Fruit fly (Drosophila melanogaster): ENCODE data around the gene GluRIIC.

GluRIIC gene

DNA sequence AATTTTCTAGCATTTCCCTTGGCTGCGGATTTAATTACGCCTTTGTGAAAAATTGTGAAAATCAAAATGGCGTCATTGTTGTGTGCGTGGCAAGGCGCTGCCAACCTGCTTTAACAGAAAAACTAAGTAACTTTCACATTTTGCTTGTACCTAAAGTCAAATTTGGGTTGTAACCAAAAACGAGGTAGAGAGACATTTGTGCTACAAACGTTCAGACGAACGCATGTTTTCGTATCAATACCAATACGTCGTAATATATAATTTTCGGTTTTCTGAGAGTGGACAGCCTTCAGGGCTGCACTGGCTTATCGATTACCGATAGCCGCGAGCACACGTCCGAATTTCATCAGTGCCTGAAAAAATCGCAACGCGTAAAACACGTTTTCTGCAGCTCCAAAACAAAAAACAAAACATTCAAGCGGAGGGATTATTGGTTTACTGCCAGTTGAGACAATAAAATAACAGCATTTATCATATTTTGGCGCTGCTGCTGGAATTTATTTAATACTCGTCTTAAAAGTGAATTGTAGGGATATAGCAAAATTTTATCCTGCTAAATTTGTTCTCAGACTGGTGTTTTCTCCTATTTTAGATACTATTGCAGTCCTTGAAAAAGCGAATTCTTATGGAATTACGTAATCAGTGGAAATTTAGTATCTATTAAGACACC is 43.0 kb upstream of the GluRIIC start (continued):
- no peak for TF ChIP-seq corto (GFP tag; optimal IDR thresholded peaks at IDR 0.05)
- TF ChIP-seq CG4854 (GFP tag; optimal IDR thresholded peaks at IDR 0.05), result peak; percentile 27
- peak; percentile 80 for TF ChIP-seq CG7786 (GFP tag; optimal IDR thresholded peaks at IDR 0.05)
- no peak for TF ChIP-seq CG43689 (GFP tag; IDR thresholded peaks at IDR 0.05)
- peak; percentile 54 for TF ChIP-seq ewg (GFP tag; optimal IDR thresholded peaks at IDR 0.05)
- peak; percentile 7 for TF ChIP-seq CG13894 (tag; optimal IDR thresholded peaks at IDR 0.05)
- TF ChIP-seq Pdp1 (GFP tag; optimal IDR thresholded peaks at IDR 0.05), result peak; percentile 73 to 99
- TF ChIP-seq CG2129 (GFP tag; IDR thresholded peaks at IDR 0.05; ENCODE audit: partially characterized antibody), result no peak
- TF ChIP-seq disco-r (GFP tag; optimal IDR thresholded peaks at IDR 0.05), result peak; percentile 39
- peak; percentile 54; the same call in 2 of the 3 replicates for TF ChIP-seq CG11695 (GFP tag; IDR thresholded peaks at IDR 0.05)
- TF ChIP-seq CG18619 (GFP tag; optimal IDR thresholded peaks at IDR 0.05), result peak; percentile 64
- no peak for TF ChIP-seq Gsc (GFP tag; IDR thresholded peaks at IDR 0.05)
- peak; percentile 45; the same call in 1 of the 2 replicates for TF ChIP-seq Taf1 (GFP tag; IDR thresholded peaks at IDR 0.05)
- TF ChIP-seq CG4328 (GFP tag; optimal IDR thresholded peaks at IDR 0.05), result peak; percentile 58
- TF ChIP-seq HLH3B (GFP tag; IDR thresholded peaks at IDR 0.05), result peak; percentile 64
- no peak for TF ChIP-seq kah (GFP tag; optimal IDR thresholded peaks at IDR 0.05)
- peak; percentile 48; the same call in 1 of the 2 replicates for TF ChIP-seq rib (GFP tag; IDR thresholded peaks at IDR 0.05)
- TF ChIP-seq D19B (GFP tag; optimal IDR thresholded peaks at IDR 0.05), result peak; percentile 32
- TF ChIP-seq CG2889 (GFP tag; IDR thresholded peaks at IDR 0.05), result no peak
- peak; percentile 57 for TF ChIP-seq CG3281 (GFP tag; optimal IDR thresholded peaks at IDR 0.05)
- peak; percentile 85 for TF ChIP-seq mam (GFP tag; optimal IDR thresholded peaks at IDR 0.05)
- peak; percentile 29 for TF ChIP-seq CG17385 (GFP tag; optimal IDR thresholded peaks at IDR 0.05)
- peak; percentile 71 for TF ChIP-seq ken (GFP tag; IDR thresholded peaks at IDR 0.05)
- TF ChIP-seq CG10366 (GFP tag; IDR thresholded peaks at IDR 0.05), result peak; percentile 72
- no peak for TF ChIP-seq Vsx1 (GFP tag; optimal IDR thresholded peaks at IDR 0.05)
- no peak for TF ChIP-seq CG7271 (tag; optimal IDR thresholded peaks at IDR 0.05)
- TF ChIP-seq aop (GFP tag; IDR thresholded peaks at IDR 0.05), result no peak
- TF ChIP-seq caup (GFP tag; optimal IDR thresholded peaks at IDR 0.05; ENCODE audit: severe bottlenecking), result peak; percentile 61
- TF ChIP-seq CG14667 (GFP tag; IDR thresholded peaks at IDR 0.05), result no peak
- TF ChIP-seq unpg (GFP tag; optimal IDR thresholded peaks at IDR 0.05), result peak; percentile 71
- TF ChIP-seq fd96Cb (tag; optimal IDR thresholded peaks at IDR 0.05), result peak; percentile 52
- TF ChIP-seq wek (GFP tag; optimal IDR thresholded peaks at IDR 0.05), result peak; percentile 21
- peak; percentile 64 for TF ChIP-seq CG14014 (GFP tag; IDR thresholded peaks at IDR 0.05)
- TF ChIP-seq ab (GFP tag; optimal IDR thresholded peaks at IDR 0.05), result peak; percentile 23
- TF ChIP-seq Sox100B (GFP tag; optimal IDR thresholded peaks at IDR 0.05), result no peak
- peak; percentile 76 for TF ChIP-seq Antp (GFP tag; optimal IDR thresholded peaks at IDR 0.05)
- no peak for TF ChIP-seq Hand (GFP tag; optimal IDR thresholded peaks at IDR 0.05)
- no peak for TF ChIP-seq Awh (GFP tag; IDR thresholded peaks at IDR 0.05)
- peak; percentile 70 for TF ChIP-seq CG10209 (GFP tag; optimal IDR thresholded peaks at IDR 0.05)
- TF ChIP-seq gem (tag; optimal IDR thresholded peaks at IDR 0.05), result peak; percentile 74
- TF ChIP-seq Xrp1 (GFP tag; IDR thresholded peaks at IDR 0.05), result peak; percentile 77
- peak; percentile 67 to 71 for TF ChIP-seq Hr51 (GFP tag; optimal IDR thresholded peaks at IDR 0.05)
- peak; percentile 82 for TF ChIP-seq Dref (GFP tag; IDR thresholded peaks at IDR 0.05)
- no peak for TF ChIP-seq ash1 (GFP tag; optimal IDR thresholded peaks at IDR 0.05)
- TF ChIP-seq CG17359 (tag; optimal IDR thresholded peaks at IDR 0.05), result peak; percentile 58
- peak; percentile 60 for TF ChIP-seq Mad (GFP tag; optimal IDR thresholded peaks at IDR 0.05)
- TF ChIP-seq nom (GFP tag; optimal IDR thresholded peaks at IDR 0.05), result no peak
- no peak for TF ChIP-seq CG8290 (GFP tag; optimal IDR thresholded peaks at IDR 0.05)
- TF ChIP-seq CG8290 (tag; optimal IDR thresholded peaks at IDR 0.05), result peak in 1 of 2 experiments; percentile 59
